Worm (Caenorhabditis elegans): ENCODE measurements around the gene C01G5.3.

- TF ChIP-seq cog-1 (tag; optimal IDR thresholded peaks at IDR 0.05) (no peak), med-1 (GFP tag; optimal IDR thresholded peaks at IDR 0.05; ENCODE audit: insufficient read depth) (no peak), T22C8.4 (GFP tag; IDR thresholded peaks at IDR 0.05) (no peak), klf-2 (GFP tag; conservative IDR thresholded peaks at IDR 0.05) (no peak), flt-1 (GFP tag; IDR thresholded peaks at IDR 0.05) (no peak), ztf-29 (GFP tag; IDR thresholded peaks at IDR 0.05) (no peak), ztf-23 (GFP tag; IDR thresholded peaks at IDR 0.05) (no peak)
Observed at ce11 chrIV:6552036-6552435, 16.0 kb downstream of the C01G5.3 start.
